Fruit fly (Drosophila melanogaster) whole organism, embryonic: Measurements from ENCODE around the gene CG17124.

ENCODE experiments used
- Abd-B ChIP-seq: fragments of 200-800 bp; sonication (Bioruptor generic); optimal IDR thresholded peaks from 2 replicates; lab custom pipeline; 2018; ENCODE audit warnings: missing biosample characterization, mild to moderate bottlenecking, missing genetic modification characterization, moderate library complexity
- Aef1 ChIP-seq: fragments of 200-800 bp; sonication (Bioruptor generic); IDR thresholded peaks from 3 replicates; pipeline ENCODE4 v1.3.6; 2022; ENCODE audit warnings: missing biosample characterization, missing genetic modification characterization
- Asciz ChIP-seq: fragments of 200-800 bp; sonication (Bioruptor generic); optimal IDR thresholded peaks from 2 replicates; lab custom pipeline; 2017; ENCODE audit warnings: missing biosample characterization, mild to moderate bottlenecking, missing genetic modification characterization, missing genetic modification reagents
- BEAF-32 ChIP-seq: fragments of 200-800 bp; sonication (Bioruptor generic); optimal IDR thresholded peaks from 3 replicates; lab custom pipeline; 2017; ENCODE audit warnings: missing biosample characterization, missing genetic modification characterization, mild to moderate bottlenecking, moderate library complexity, missing genetic modification reagents
- C15 ChIP-seq: fragments of 200-800 bp; sonication (Bioruptor generic); IDR thresholded peaks from 3 replicates; pipeline ENCODE4 v1.3.6; 2022; ENCODE audit warnings: missing biosample characterization, missing genetic modification characterization
- CG11093 ChIP-seq: fragments of 200-800 bp; sonication (Bioruptor generic); IDR thresholded peaks from 3 replicates; pipeline ENCODE4 v1.3.6; 2022; ENCODE audit warnings: missing biosample characterization, missing genetic modification characterization
- CG1233 ChIP-seq: fragments of 200-800 bp; sonication (Bioruptor generic); optimal IDR thresholded peaks from 4 replicates; lab custom pipeline; 2018; ENCODE audit warnings: missing biosample characterization, mild to moderate bottlenecking, missing genetic modification characterization
- CG12942 ChIP-seq: fragments of 200-800 bp; sonication (Bioruptor generic); optimal IDR thresholded peaks from 3 replicates; lab custom pipeline; 2016; ENCODE audit warnings: missing biosample characterization, missing genetic modification characterization
- CG13287 ChIP-seq: fragments of 200-800 bp; sonication (Bioruptor generic); IDR thresholded peaks from 2 replicates; pipeline ENCODE4 v1.3.6; 2022; ENCODE audit warnings: missing biosample characterization, missing genetic modification characterization; ENCODE audit not compliant: partially characterized antibody
- CG13424 ChIP-seq: fragments of 200-800 bp; sonication (Bioruptor generic); optimal IDR thresholded peaks from 2 replicates; lab custom pipeline; 2019; ENCODE audit warnings: missing biosample characterization, mild to moderate bottlenecking, missing genetic modification characterization, moderate library complexity
- CG1647 ChIP-seq: fragments of 200-800 bp; sonication (Bioruptor generic); optimal IDR thresholded peaks from 3 replicates; lab custom pipeline; 2016; ENCODE audit warnings: missing biosample characterization, missing genetic modification characterization
- CG16815 ChIP-seq: fragments of 200-800 bp; sonication (Bioruptor generic); optimal IDR thresholded peaks from 3 replicates; lab custom pipeline; 2017; ENCODE audit warnings: missing biosample characterization, mild to moderate bottlenecking, missing genetic modification characterization
- CG2116 ChIP-seq: fragments of 200-800 bp; sonication (Bioruptor generic); optimal IDR thresholded peaks from 3 replicates; lab custom pipeline; 2018; ENCODE audit warnings: missing biosample characterization, mild to moderate bottlenecking, missing genetic modification characterization
- CG2712 ChIP-seq: fragments of 200-800 bp; optimal IDR thresholded peaks from 3 replicates; lab custom pipeline; 2019; ENCODE audit warnings: missing biosample characterization, mild to moderate bottlenecking, missing genetic modification characterization, moderate library complexity
- CG2889 ChIP-seq: fragments of 200-800 bp; sonication (Bioruptor generic); IDR thresholded peaks from 3 replicates; pipeline ENCODE4 v1.3.6; 2022; ENCODE audit warnings: missing biosample characterization, missing genetic modification characterization
- CG4360 ChIP-seq: fragments of 200-800 bp; sonication (Bioruptor generic); IDR thresholded peaks from 2 replicates; pipeline ENCODE4 v1.3.6; 2022; ENCODE audit warnings: missing biosample characterization, missing genetic modification characterization
- CG5953 ChIP-seq: fragments of 200-800 bp; sonication (Bioruptor generic); IDR thresholded peaks from 2 replicates; pipeline ENCODE4 v1.3.6; 2022; ENCODE audit warnings: missing biosample characterization, missing genetic modification characterization
- CG7928 ChIP-seq: fragments of 200-800 bp; sonication (Bioruptor generic); optimal IDR thresholded peaks from 2 replicates; lab custom pipeline; 2017; ENCODE audit warnings: missing biosample characterization, mild to moderate bottlenecking, missing genetic modification characterization
- CG8281 ChIP-seq: fragments of 200-800 bp; sonication (Bioruptor generic); optimal IDR thresholded peaks from 2 replicates; lab custom pipeline; 2018; ENCODE audit warnings: missing biosample characterization, mild to moderate bottlenecking, missing genetic modification characterization, moderate library complexity
- CG8765 ChIP-seq: fragments of 200-800 bp; sonication (Bioruptor generic); IDR thresholded peaks from 2 replicates; pipeline ENCODE4 v1.3.6; 2022; ENCODE audit warnings: missing biosample characterization, missing genetic modification characterization
- CG8944 ChIP-seq: fragments of 200-800 bp; sonication (Bioruptor generic); optimal IDR thresholded peaks from 3 replicates; lab custom pipeline; 2016; ENCODE audit warnings: missing biosample characterization, missing genetic modification characterization
- CoRest ChIP-seq: fragments of 200-800 bp; sonication (Bioruptor generic); optimal IDR thresholded peaks from 3 replicates; lab custom pipeline; 2018; ENCODE audit warnings: missing biosample characterization, mild to moderate bottlenecking, missing genetic modification characterization, moderate library complexity
- Dp ChIP-seq: fragments of 200-800 bp; sonication (Bioruptor generic); optimal IDR thresholded peaks from 2 replicates; lab custom pipeline; 2018; ENCODE audit warnings: missing biosample characterization, mild to moderate bottlenecking, missing genetic modification characterization, moderate library complexity
- E2f2 ChIP-seq: fragments of 200-800 bp; sonication (Bioruptor generic); IDR thresholded peaks from 2 replicates; pipeline ENCODE4 v1.3.6; 2022; ENCODE audit warnings: missing biosample characterization, missing genetic modification characterization
- H15 ChIP-seq: fragments of 200-800 bp; sonication (Bioruptor generic); IDR thresholded peaks from 3 replicates; pipeline ENCODE4 v1.3.6; 2022; ENCODE audit warnings: missing biosample characterization, missing genetic modification characterization
- Hand ChIP-seq: fragments of 200-800 bp; sonication (Bioruptor generic); optimal IDR thresholded peaks from 2 replicates; lab custom pipeline; 2017; ENCODE audit warnings: mild to moderate bottlenecking, missing biosample characterization, missing genetic modification reagents, missing genetic modification characterization
- Lhr ChIP-seq: fragments of 200-800 bp; sonication (Bioruptor generic); optimal IDR thresholded peaks from 3 replicates; lab custom pipeline; 2017; ENCODE audit warnings: mild to moderate bottlenecking, missing biosample characterization, missing genetic modification reagents, missing genetic modification characterization
- MTF-1 ChIP-seq: fragments of 200-800 bp; sonication (Bioruptor generic); optimal IDR thresholded peaks from 2 replicates; lab custom pipeline; 2018; ENCODE audit warnings: missing biosample characterization, mild to moderate bottlenecking, missing genetic modification characterization, borderline replicate concordance
- Max ChIP-seq: fragments of 200-800 bp; sonication (Bioruptor generic); optimal IDR thresholded peaks from 2 replicates; lab custom pipeline; 2016; ENCODE audit warnings: missing biosample characterization, mild to moderate bottlenecking, missing genetic modification characterization
- Mrtf ChIP-seq: fragments of 200-800 bp; sonication (Bioruptor generic); IDR thresholded peaks from 3 replicates; pipeline ENCODE4 v1.3.6; 2022; ENCODE audit warnings: missing biosample characterization, missing genetic modification characterization
- Ravus ChIP-seq: fragments of 200-800 bp; sonication (Bioruptor generic); IDR thresholded peaks from 2 replicates; pipeline ENCODE4 v1.3.6; 2022; ENCODE audit warnings: missing biosample characterization, missing genetic modification characterization
- Sox100B ChIP-seq: fragments of 200-800 bp; sonication (Bioruptor generic); optimal IDR thresholded peaks from 3 replicates; lab custom pipeline; 2018; ENCODE audit warnings: missing biosample characterization, mild to moderate bottlenecking, missing genetic modification characterization
- Ssrp ChIP-seq: fragments of 200-800 bp; sonication (Bioruptor generic); optimal IDR thresholded peaks from 2 replicates; lab custom pipeline; 2018; ENCODE audit warnings: missing biosample characterization, mild to moderate bottlenecking, missing genetic modification characterization, moderate library complexity
- bigmax ChIP-seq: fragments of 200-800 bp; sonication (Bioruptor generic); optimal IDR thresholded peaks from 2 replicates; lab custom pipeline; 2018; ENCODE audit warnings: missing biosample characterization, mild to moderate bottlenecking, missing genetic modification characterization
- cg ChIP-seq: fragments of 200-800 bp; sonication (Bioruptor generic); optimal IDR thresholded peaks from 3 replicates; lab custom pipeline; 2019; ENCODE audit warnings: missing biosample characterization, mild to moderate bottlenecking, missing genetic modification characterization, moderate library complexity
- chinmo ChIP-seq: fragments of 200-800 bp; sonication (Bioruptor generic); IDR thresholded peaks from 4 replicates; pipeline ENCODE4 v1.3.6; 2022; ENCODE audit warnings: missing biosample characterization, missing genetic modification characterization; ENCODE audit not compliant: partially characterized antibody
- chn ChIP-seq: fragments of 200-800 bp; sonication (Bioruptor generic); optimal IDR thresholded peaks from 2 replicates; lab custom pipeline; 2016; ENCODE audit warnings: missing biosample characterization, missing genetic modification characterization
- corto ChIP-seq: fragments of 200-800 bp; sonication (Bioruptor generic); optimal IDR thresholded peaks from 2 replicates; lab custom pipeline; 2016; ENCODE audit warnings: missing biosample characterization, mild to moderate bottlenecking, missing genetic modification characterization, moderate library complexity
- gcm2 ChIP-seq: fragments of 200-800 bp; sonication (Bioruptor generic); optimal IDR thresholded peaks from 2 replicates; lab custom pipeline; 2016; ENCODE audit warnings: missing biosample characterization, missing genetic modification characterization
- gsb-n ChIP-seq: fragments of 200-800 bp; sonication (Bioruptor generic); optimal IDR thresholded peaks from 3 replicates; lab custom pipeline; 2018; ENCODE audit warnings: missing biosample characterization, mild to moderate bottlenecking, missing genetic modification characterization
- jumu ChIP-seq: fragments of 200-800 bp; sonication (Bioruptor generic); optimal IDR thresholded peaks from 3 replicates; lab custom pipeline; 2016; ENCODE audit warnings: missing biosample characterization, missing genetic modification characterization
- klu ChIP-seq: fragments of 200-800 bp; sonication (Bioruptor generic); IDR thresholded peaks from 2 replicates; pipeline ENCODE4 v1.3.6; 2022; ENCODE audit warnings: missing biosample characterization, missing genetic modification characterization
- maf-S ChIP-seq: fragments of 200-800 bp; sonication (Bioruptor generic); optimal IDR thresholded peaks from 2 replicates; lab custom pipeline; 2016; ENCODE audit warnings: missing biosample characterization, missing genetic modification characterization
- phol ChIP-seq: fragments of 200-800 bp; sonication (Bioruptor generic); optimal IDR thresholded peaks from 3 replicates; lab custom pipeline; 2018; ENCODE audit warnings: missing biosample characterization, mild to moderate bottlenecking, missing genetic modification characterization, moderate library complexity
- pum ChIP-seq: fragments of 200-800 bp; sonication (Bioruptor generic); optimal IDR thresholded peaks from 2 replicates; lab custom pipeline; 2016; ENCODE audit warnings: missing biosample characterization, missing genetic modification characterization
- repo ChIP-seq: fragments of 200-800 bp; sonication (Bioruptor generic); optimal IDR thresholded peaks from 2 replicates; lab custom pipeline; 2016; ENCODE audit warnings: missing biosample characterization, missing genetic modification characterization
- seq ChIP-seq: fragments of 200-800 bp; sonication (Bioruptor generic); IDR thresholded peaks from 2 replicates; pipeline ENCODE4 v1.3.6; 2022; ENCODE audit warnings: missing biosample characterization, missing genetic modification characterization
- sim ChIP-seq: fragments of 200-800 bp; sonication (Bioruptor generic); IDR thresholded peaks from 2 replicates; pipeline ENCODE4 v1.3.6; 2022; ENCODE audit warnings: missing biosample characterization, missing genetic modification characterization
- so ChIP-seq: fragments of 200-800 bp; sonication (Bioruptor generic); IDR thresholded peaks from 3 replicates; pipeline ENCODE4 v1.3.6; 2022; ENCODE audit warnings: missing biosample characterization, missing genetic modification characterization
- ssp ChIP-seq: fragments of 200-800 bp; sonication (Bioruptor generic); IDR thresholded peaks from 2 replicates; pipeline ENCODE4 v1.3.6; 2022; ENCODE audit warnings: missing biosample characterization, missing genetic modification characterization
- zfh2 ChIP-seq: fragments of 200-800 bp; sonication (Bioruptor generic); optimal IDR thresholded peaks from 2 replicates; lab custom pipeline; 2016; ENCODE audit warnings: missing biosample characterization, missing genetic modification characterization

CG17124 gene

DNA sequence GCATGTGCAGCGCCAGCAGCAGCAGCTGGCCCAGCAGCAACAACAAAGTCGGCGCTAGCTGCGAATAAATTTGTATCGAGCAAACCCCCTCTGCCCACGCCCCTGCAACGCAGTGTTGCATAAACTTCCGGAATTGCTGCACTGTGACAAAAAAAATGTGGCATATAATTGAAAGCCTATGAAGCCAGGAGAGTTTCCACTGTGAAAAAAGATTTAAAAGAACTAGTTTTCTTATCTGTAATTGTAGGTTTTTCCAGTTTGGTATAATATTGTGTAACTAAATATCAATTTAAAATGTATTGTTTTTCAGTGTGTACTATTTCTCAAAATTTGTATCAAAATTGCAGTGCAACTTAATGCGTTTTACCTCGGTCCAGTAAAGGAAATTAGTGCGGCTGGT is 7.9 kb downstream of the CG17124 start (continued):
- TF ChIP-seq Max (GFP tag; lab: Kevin White, UChicago) (no peak), Mrtf (GFP tag; lab: Robert Waterston, UW) (no peak), Asciz (GFP tag; lab: Kevin White, UChicago) (peak; percentile 4), Dp (GFP tag; lab: Kevin White, UChicago) (no peak), klu (GFP tag; lab: Robert Waterston, UW) (no peak), CG12942 (GFP tag; lab: Kevin White, UChicago) (no peak), jumu (GFP tag; lab: Kevin White, UChicago) (no peak), CG2712 (tag; lab: Kevin White, UChicago) (peak; percentile 14), CG8765 (GFP tag; lab: Robert Waterston, UW) (no peak), chinmo (no peak), chn (no peak), seq (GFP tag; lab: Robert Waterston, UW) (no peak), CG8281 (no peak), Lhr (no peak), CG1647 (GFP tag; lab: Kevin White, UChicago) (no peak), C15 (GFP tag; lab: Robert Waterston, UW) (no peak), MTF-1 (no peak), CG8944 (GFP tag; lab: Kevin White, UChicago) (no peak), so (GFP tag; lab: Robert Waterston, UW) (no peak), Ravus (no peak), repo (GFP tag; lab: Kevin White, UChicago) (no peak), gsb-n (no peak), zfh2 (GFP tag; lab: Kevin White, UChicago) (no peak), CG13424 (tag; lab: Kevin White, UChicago) (no peak), sim (GFP tag; lab: Robert Waterston, UW) (no peak), Hand (GFP tag; lab: Kevin White, UChicago) (no peak), cg (GFP tag; lab: Kevin White, UChicago) (no peak), CG4360 (GFP tag; lab: Robert Waterston, UW) (0 out of 2 replicates have a peak, but pooled peaks have one; percentile 18), CG11093 (GFP tag; lab: Robert Waterston, UW) (no peak), maf-S (no peak), corto (GFP tag; lab: Kevin White, UChicago) (no peak), BEAF-32 (no peak), ssp (GFP tag; lab: Robert Waterston, UW) (no peak), CG2116 (peak; percentile 3), Sox100B (GFP tag; lab: Kevin White, UChicago) (no peak), Aef1 (GFP tag; lab: Robert Waterston, UW) (no peak), phol (tag; lab: Kevin White, UChicago) (peak; percentile 12), Abd-B (GFP tag; lab: Kevin White, UChicago) (no peak), E2f2 (GFP tag; lab: Robert Waterston, UW) (no peak), CG1233 (GFP tag; lab: Kevin White, UChicago) (no peak), Ssrp (tag; lab: Kevin White, UChicago) (no peak), H15 (GFP tag; lab: Robert Waterston, UW) (0 out of 3 replicates have a peak, but pooled peaks have one; percentile 30), pum (GFP tag; lab: Kevin White, UChicago) (no peak), CG2889 (GFP tag; lab: Robert Waterston, UW) (no peak), CG5953 (GFP tag; lab: Robert Waterston, UW) (0 out of 2 replicates have a peak, but pooled peaks have one; percentile 9), CG16815 (GFP tag; lab: Kevin White, UChicago) (no peak), gcm2 (GFP tag; lab: Kevin White, UChicago) (no peak), bigmax (GFP tag; lab: Kevin White, UChicago) (no peak), CoRest (tag; lab: Kevin White, UChicago) (no peak), CG7928 (no peak), CG13287 (GFP tag; lab: Robert Waterston, UW) (no peak)
